Worm (Caenorhabditis elegans) whole organism, L4/young adult: ENCODE data around the gene col-186.

Source experiments
- W03F9.2 ChIP-seq: fragments of 150-350 bp; optimal IDR thresholded peaks from 2 replicates; lab custom pipeline; 2014; ENCODE audit warnings: missing biosample characterization, missing genetic modification characterization
- dao-5 ChIP-seq: sonication (generic microtip); optimal IDR thresholded peaks from 2 replicates; lab custom pipeline; 2016; ENCODE audit warnings: missing genotype, missing genetic modification characterization, moderate library complexity, missing compliant biosample characterization
- him-1 ChIP-seq: sonication (generic microtip); optimal IDR thresholded peaks from 2 replicates; lab custom pipeline; 2016; ENCODE audit warnings: missing genotype, missing genetic modification reagents, missing genetic modification characterization, missing compliant biosample characterization

DNA sequence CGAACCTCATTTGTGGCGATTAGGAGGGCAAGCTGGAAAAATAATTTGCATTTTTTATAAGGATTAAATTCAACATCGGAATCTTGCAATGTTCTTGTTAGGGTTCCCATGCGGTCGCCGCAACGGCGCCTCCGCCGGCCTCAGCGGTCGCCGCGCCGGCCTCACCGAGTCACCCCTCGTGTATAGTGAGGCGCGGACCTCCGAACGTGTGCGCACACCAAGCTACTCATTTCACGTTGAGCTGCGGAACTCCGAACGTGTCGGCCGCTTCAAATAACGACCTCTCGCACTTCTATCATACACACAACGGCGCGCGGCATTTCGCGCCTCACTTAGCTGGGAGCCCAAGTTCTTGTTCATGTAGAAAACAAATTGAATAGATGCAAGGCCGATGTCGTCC, 13.4 kb upstream of the col-186 start:
- no peak for TF ChIP-seq him-1 (tag; lab: Kevin White, UChicago)
- TF ChIP-seq dao-5 (tag; lab: Kevin White, UChicago): no peak
- TF ChIP-seq W03F9.2 (tag; lab: Kevin White, UChicago): no peak
